Worm (Caenorhabditis elegans) whole organism, early embryonic: ENCODE measurements around the gene col-114.

ENCODE experiments used
- B0310.2 ChIP-seq: sonication (generic microtip); optimal IDR thresholded peaks from 2 replicates; lab custom pipeline; 2016; ENCODE audit warnings: mild to moderate bottlenecking, missing genetic modification characterization, missing compliant biosample characterization
- F13C5.2 ChIP-seq: sonication (generic microtip); optimal IDR thresholded peaks from 2 replicates; lab custom pipeline; 2017; ENCODE audit warnings: mild to moderate bottlenecking, missing genetic modification characterization, inconsistent platforms, missing compliant biosample characterization
- aly-1 ChIP-seq: sonication (generic microtip); optimal IDR thresholded peaks from 2 replicates; lab custom pipeline; 2016; ENCODE audit warnings: missing genetic modification characterization, missing compliant biosample characterization
- ama-1 ChIP-seq: fragments of 150-350 bp; optimal IDR thresholded peaks from 2 replicates; lab custom pipeline; 2014
- ceh-13 ChIP-seq: fragments of 200-800 bp; sonication (Bioruptor generic); optimal IDR thresholded peaks from 2 replicates; lab custom pipeline; 2018; ENCODE audit warnings: mild to moderate bottlenecking, missing genetic modification characterization, missing compliant biosample characterization
- ceh-36 ChIP-seq: sonication (generic microtip); optimal IDR thresholded peaks from 2 replicates; lab custom pipeline; 2016; ENCODE audit warnings: missing genetic modification characterization, inconsistent platforms, missing compliant biosample characterization
- ets-7 ChIP-seq: sonication (generic microtip); optimal IDR thresholded peaks from 2 replicates; lab custom pipeline; 2016; ENCODE audit warnings: missing genotype, missing genetic modification characterization, missing compliant biosample characterization
- flt-1 ChIP-seq: fragments of 200-800 bp; sonication (Bioruptor generic); IDR thresholded peaks from 2 replicates; pipeline ENCODE4 v1.3.6; 2022; ENCODE audit warnings: missing genetic modification characterization, missing compliant biosample characterization
- hmbx-1 ChIP-seq: sonication (generic microtip); optimal IDR thresholded peaks from 2 replicates; lab custom pipeline; 2016; ENCODE audit warnings: mild to moderate bottlenecking, missing genetic modification characterization, missing compliant biosample characterization
- hmg-4 ChIP-seq: fragments of 200-800 bp; sonication (Bioruptor generic); optimal IDR thresholded peaks from 2 replicates; lab custom pipeline; 2018; ENCODE audit warnings: mild to moderate bottlenecking, missing genetic modification characterization, missing compliant biosample characterization
- hnd-1 ChIP-seq: sonication (generic microtip); optimal IDR thresholded peaks from 2 replicates; lab custom pipeline; 2016; ENCODE audit warnings: missing genetic modification characterization, missing compliant biosample characterization
- pes-1 ChIP-seq: fragments of 200-800 bp; sonication (Bioruptor generic); IDR thresholded peaks from 2 replicates; pipeline ENCODE4 v1.3.6; 2022; ENCODE audit warnings: missing genetic modification reagents, missing genetic modification characterization, missing compliant biosample characterization
- scrt-1 ChIP-seq: fragments of 200-800 bp; sonication (Bioruptor generic); IDR thresholded peaks from 2 replicates; pipeline ENCODE4 v1.3.6; 2022; ENCODE audit warnings: missing genetic modification characterization, missing compliant biosample characterization
- sea-1 ChIP-seq: fragments of 200-800 bp; sonication (Bioruptor generic); conservative IDR thresholded peaks from 2 replicates; pipeline ENCODE4 v1.3.6; 2022; ENCODE audit warnings: missing genetic modification characterization, missing compliant biosample characterization
- tbx-11 ChIP-seq: fragments of 200-800 bp; sonication (Bioruptor generic); IDR thresholded peaks from 2 replicates; pipeline ENCODE4 v1.3.6; 2022; ENCODE audit warnings: missing genetic modification characterization, missing compliant biosample characterization
- tbx-37 ChIP-seq: fragments of 200-800 bp; sonication (Bioruptor generic); conservative IDR thresholded peaks from 2 replicates; pipeline ENCODE4 v1.3.6; 2022; ENCODE audit warnings: missing genetic modification reagents, missing genetic modification characterization, missing compliant biosample characterization
- tra-4 ChIP-seq: sonication (generic microtip); optimal IDR thresholded peaks from 2 replicates; lab custom pipeline; 2017; ENCODE audit warnings: missing genetic modification characterization, missing compliant biosample characterization

col-114 gene

DNA sequence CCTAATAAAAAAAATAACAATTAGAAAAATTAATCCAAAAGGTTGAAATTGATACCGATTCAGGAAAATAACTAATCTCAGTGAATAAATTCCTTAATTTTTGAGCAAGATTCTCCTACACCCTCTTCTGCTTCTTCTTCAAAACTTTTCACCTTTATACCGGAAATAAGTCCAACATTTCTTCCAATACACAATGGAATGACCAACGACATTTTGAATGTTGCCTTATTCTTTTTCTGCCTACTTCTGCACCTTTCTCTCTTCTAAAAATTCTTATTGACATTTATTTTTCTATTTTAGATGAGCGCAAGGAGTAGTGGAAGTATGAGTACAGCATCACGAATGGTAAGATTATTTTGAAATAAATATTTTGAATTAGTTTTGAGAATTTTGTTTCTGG, 49.6 kb downstream of the col-114 start, which contains the start of gene unc-8:
TSS of gene unc-8 (plus strand) at position 301 of the 400 bp plus-strand sequence.
- TF ChIP-seq pes-1 (GFP tag; lab: Robert Waterston, UW): no peak
- TF ChIP-seq ets-7 (tag; lab: Kevin White, UChicago): no peak
- no peak for TF ChIP-seq B0310.2 (tag; lab: Kevin White, UChicago)
- no peak for TF ChIP-seq flt-1 (GFP tag; lab: Robert Waterston, UW)
- TF ChIP-seq hmg-4: no peak
- TF ChIP-seq sea-1 (GFP tag; lab: Robert Waterston, UW): no peak
- no peak for TF ChIP-seq tra-4 (tag; lab: Kevin White, UChicago)
- TF ChIP-seq hnd-1 (tag; lab: Kevin White, UChicago): no peak
- no peak for TF ChIP-seq ceh-13 (GFP tag; lab: Kevin White, UChicago)
- no peak for TF ChIP-seq aly-1 (tag; lab: Kevin White, UChicago)
- no peak for TF ChIP-seq tbx-37 (GFP tag; lab: Robert Waterston, UW)
- no peak for TF ChIP-seq scrt-1 (GFP tag; lab: Robert Waterston, UW)

ce11 chrIV:7195734-7196133, 50.7 kb downstream of the col-114 start, which contains the start of gene best-16:
best-16 (minus strand) TSS chrIV:7195834.
- TF ChIP-seq hmbx-1 (tag; lab: Kevin White, UChicago) (no peak), tbx-11 (GFP tag; lab: Robert Waterston, UW) (no peak), hmg-4 (no peak), B0310.2 (tag; lab: Kevin White, UChicago) (no peak), ets-7 (tag; lab: Kevin White, UChicago) (no peak), sea-1 (GFP tag; lab: Robert Waterston, UW) (no peak), ceh-36 (tag; lab: Kevin White, UChicago) (no peak), aly-1 (tag; lab: Kevin White, UChicago) (no peak), tbx-37 (GFP tag; lab: Robert Waterston, UW) (no peak), scrt-1 (GFP tag; lab: Robert Waterston, UW) (no peak), ceh-13 (GFP tag; lab: Kevin White, UChicago) (no peak), hnd-1 (tag; lab: Kevin White, UChicago) (no peak), tra-4 (tag; lab: Kevin White, UChicago) (no peak), flt-1 (GFP tag; lab: Robert Waterston, UW) (no peak), ama-1 (lab: Kevin White, UChicago) (no peak), pes-1 (GFP tag; lab: Robert Waterston, UW) (no peak), F13C5.2 (no peak)
